Fruit fly (Drosophila melanogaster) Kc167 (cell line): ENCODE data around the gene lab.

Experiments used
- Myc ChIP-seq: fragments of >200 bp; optimal IDR thresholded peaks from 2 replicates; lab custom pipeline; 2017; ENCODE audit warnings: missing external identifiers
- h ChIP-seq: fragments of >200 bp; optimal IDR thresholded peaks from 3 replicates; lab custom pipeline; 2018; ENCODE audit warnings: missing external identifiers
- insv ChIP-seq: fragments of >200 bp; optimal IDR thresholded peaks from 3 replicates; lab custom pipeline; 2018; ENCODE audit warnings: missing external identifiers
- psq ChIP-seq: fragments of >200 bp; optimal IDR thresholded peaks from 2 replicates; lab custom pipeline; 2017; ENCODE audit warnings: missing external identifiers

DNA sequence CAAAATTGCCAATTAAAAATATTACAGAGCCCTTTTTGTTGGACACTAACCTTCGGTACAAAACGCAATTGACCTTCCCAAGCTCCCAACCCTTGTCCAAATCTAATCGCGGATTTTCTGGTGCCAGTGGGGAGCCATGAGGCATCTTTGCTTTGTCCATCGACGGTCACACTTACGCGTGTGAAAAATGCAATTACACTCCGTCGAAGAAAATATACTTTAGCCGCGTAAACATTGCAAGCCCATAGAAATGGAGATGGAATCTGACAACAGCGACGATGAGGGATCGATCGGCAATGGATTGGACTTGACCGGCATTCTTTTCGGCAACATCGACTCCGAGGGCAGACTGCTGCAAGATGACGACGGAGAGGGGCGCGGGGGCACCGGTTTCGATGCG, 31.6 kb downstream of the lab start, which contains the start of gene Taf1:
- TF ChIP-seq psq (lab: Kevin White, UChicago) (no peak), Myc (lab: Kevin White, UChicago) (no peak), insv (lab: Kevin White, UChicago) (no peak), h (lab: Kevin White, UChicago) (no peak)
